Fruit fly (Drosophila melanogaster): ENCODE measurements around the gene CG15358.

CG15358 gene

dm6 chr2L:1839019-1839418 is 44.0 kb downstream of the CG15358 start:
- TF ChIP-seq CG8478 (optimal IDR thresholded peaks at IDR 0.05) (no peak), Dll (optimal IDR thresholded peaks at IDR 0.05) (no peak), psq (optimal IDR thresholded peaks at IDR 0.05) (no peak), EcR (GFP tag; optimal IDR thresholded peaks at IDR 0.05) (no peak), pan (optimal IDR thresholded peaks at IDR 0.05) (no peak), usp (GFP tag; optimal IDR thresholded peaks at IDR 0.05) (no peak)

dm6 chr2L:1837717-1838368 is 45.2 kb downstream of the CG15358 start:
- TF ChIP-seq Dll (optimal IDR thresholded peaks at IDR 0.05): no peak
- no peak for TF ChIP-seq psq (optimal IDR thresholded peaks at IDR 0.05)

- TF ChIP-seq psq (optimal IDR thresholded peaks at IDR 0.05) (no peak), pan (optimal IDR thresholded peaks at IDR 0.05) (no peak), Dll (optimal IDR thresholded peaks at IDR 0.05) (no peak), CG8478 (optimal IDR thresholded peaks at IDR 0.05) (no peak), usp (GFP tag; optimal IDR thresholded peaks at IDR 0.05) (no peak), EcR (GFP tag; optimal IDR thresholded peaks at IDR 0.05) (no peak)
Measured at dm6 chr2L:1836238-1836637, 46.8 kb downstream of the CG15358 start, which contains the start of gene wry. Gene wry, plus strand, starts transcription at chr2L:1836538.

- no peak for TF ChIP-seq Dll (optimal IDR thresholded peaks at IDR 0.05)
- no peak for TF ChIP-seq EcR (GFP tag; optimal IDR thresholded peaks at IDR 0.05)
- no peak for TF ChIP-seq CG8478 (optimal IDR thresholded peaks at IDR 0.05)
- TF ChIP-seq usp (GFP tag; optimal IDR thresholded peaks at IDR 0.05): no peak
- TF ChIP-seq pan (optimal IDR thresholded peaks at IDR 0.05): no peak
- no peak for TF ChIP-seq psq (optimal IDR thresholded peaks at IDR 0.05)
Measured at dm6 chr2L:1832465-1832864, 50.5 kb downstream of the CG15358 start, which contains the start of gene c-cup. Gene c-cup, minus strand, starts transcription at chr2L:1832565.

Data from whole organism.